Worm (Caenorhabditis elegans) whole organism, midembryonic: ENCODE measurements around the gene ZK262.4.

Experiments used
- T22C8.4 ChIP-seq: fragments of 200-800 bp; sonication (Bioruptor generic); IDR thresholded peaks from 2 replicates; pipeline ENCODE4 v1.3.6; 2022; ENCODE audit warnings: missing genetic modification characterization, missing compliant biosample characterization
- klf-2 ChIP-seq: fragments of 200-800 bp; sonication (Bioruptor generic); conservative IDR thresholded peaks from 2 replicates; pipeline ENCODE4 v1.3.6; 2022; ENCODE audit warnings: missing genetic modification reagents, missing genetic modification characterization, missing compliant biosample characterization
- ztf-23 ChIP-seq: fragments of 200-800 bp; sonication (Bioruptor generic); IDR thresholded peaks from 2 replicates; pipeline ENCODE4 v1.3.6; 2022; ENCODE audit warnings: missing genetic modification reagents, missing genetic modification characterization, missing compliant biosample characterization

DNA sequence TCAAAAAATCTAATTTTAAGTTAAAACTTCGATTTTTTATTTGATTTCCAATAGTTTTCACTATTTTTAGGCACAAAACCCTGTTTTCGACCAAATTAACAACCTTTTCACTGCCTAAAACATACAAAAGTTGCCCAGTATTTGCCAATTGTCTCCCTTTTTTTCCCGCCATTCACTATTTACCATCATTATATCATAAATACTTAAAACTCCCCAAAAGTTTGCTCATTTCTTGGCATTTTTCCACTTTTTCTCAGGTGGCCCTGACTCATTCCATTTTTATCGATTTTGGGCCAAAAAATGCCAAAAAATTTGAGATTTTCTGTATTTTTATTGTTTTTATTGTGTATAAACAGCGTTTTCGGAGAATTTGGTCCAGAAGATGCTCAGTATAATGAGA lies 10.3 kb downstream of the ZK262.4 start, which contains the start of gene txt-8:
- TF ChIP-seq T22C8.4 (GFP tag; lab: Robert Waterston, UW) (no peak), klf-2 (GFP tag; lab: Robert Waterston, UW) (no peak), ztf-23 (GFP tag; lab: Robert Waterston, UW) (no peak)
